Worm (Caenorhabditis elegans) whole organism, L3 larva: ENCODE results near the gene F17E9.4.

Source experiments
- ZK546.5 ChIP-seq: sonication (generic microtip); optimal IDR thresholded peaks from 2 replicates; lab custom pipeline; 2017; ENCODE audit warnings: missing biosample characterization, missing genetic modification characterization
- ama-1 ChIP-seq: fragments of 150-350 bp; optimal IDR thresholded peaks from 2 replicates; lab custom pipeline; 2018
- nhr-28 ChIP-seq: fragments of 150-350 bp; optimal IDR thresholded peaks from 2 replicates; lab custom pipeline; 2014; ENCODE audit warnings: missing biosample characterization, missing genetic modification characterization
- zag-1 ChIP-seq: fragments of 150-350 bp; optimal IDR thresholded peaks from 2 replicates; lab custom pipeline; 2014; ENCODE audit warnings: missing biosample characterization, missing genetic modification characterization

DNA sequence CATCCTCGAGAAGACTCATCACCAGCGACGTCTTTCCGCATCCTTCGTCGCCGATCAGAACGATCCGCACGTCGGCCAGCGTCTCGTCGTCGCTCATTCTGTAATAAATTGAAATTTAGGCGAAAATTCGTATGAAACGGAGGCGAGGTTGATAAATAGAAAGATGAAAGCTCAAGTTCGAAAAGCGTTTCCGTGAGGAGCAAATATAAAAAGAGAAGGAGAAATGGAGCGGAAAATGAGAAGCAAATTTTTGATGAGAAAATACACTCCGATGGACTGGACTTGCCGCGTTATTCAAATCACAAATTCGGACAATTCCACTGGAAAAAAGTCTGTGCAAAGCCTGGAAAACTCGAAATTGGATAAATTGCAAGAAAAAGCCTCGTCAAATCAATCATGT, 45.9 kb downstream of the F17E9.4 start, which contains the start of gene D2096.11:
- TF ChIP-seq zag-1 (no peak), ZK546.5 (no peak), nhr-28 (tag; lab: Kevin White, UChicago) (no peak), ama-1 (lab: Kevin White, UChicago) (no peak)
